Fruit fly (Drosophila melanogaster) whole organism, embryonic: ENCODE results near the gene CG31805.

Experiments
- Bteb2 ChIP-seq: fragments of 200-800 bp; sonication (Bioruptor generic); optimal IDR thresholded peaks from 2 replicates; lab custom pipeline; 2016; ENCODE audit warnings: missing biosample characterization, missing genetic modification characterization
- CG1024 ChIP-seq: fragments of 200-800 bp; sonication (Bioruptor generic); IDR thresholded peaks from 2 replicates; pipeline ENCODE4 v1.3.6; 2022; ENCODE audit warnings: missing biosample characterization, missing genetic modification characterization
- CG11560 ChIP-seq: fragments of 200-800 bp; sonication (Bioruptor generic); IDR thresholded peaks from 3 replicates; pipeline ENCODE4 v1.3.6; 2022; ENCODE audit warnings: missing biosample characterization, missing genetic modification characterization
- CG12769 ChIP-seq: fragments of 200-800 bp; sonication (Bioruptor generic); optimal IDR thresholded peaks from 2 replicates; lab custom pipeline; 2019; ENCODE audit warnings: missing biosample characterization, mild to moderate bottlenecking, missing genetic modification characterization, moderate library complexity
- CG15269 ChIP-seq: fragments of 200-800 bp; sonication (Bioruptor generic); optimal IDR thresholded peaks from 2 replicates; lab custom pipeline; 2018; ENCODE audit warnings: missing biosample characterization, mild to moderate bottlenecking, missing genetic modification characterization, moderate library complexity
- CG15479 ChIP-seq: fragments of 200-800 bp; sonication (Bioruptor generic); optimal IDR thresholded peaks from 3 replicates; lab custom pipeline; 2019; ENCODE audit warnings: missing biosample characterization, mild to moderate bottlenecking, missing genetic modification characterization, moderate library complexity
- CG18476 ChIP-seq: fragments of 200-800 bp; sonication (Bioruptor generic); optimal IDR thresholded peaks from 2 replicates; lab custom pipeline; 2016; ENCODE audit warnings: missing biosample characterization, mild to moderate bottlenecking, missing genetic modification characterization
- CG3281 ChIP-seq: fragments of 200-800 bp; sonication (Bioruptor generic); optimal IDR thresholded peaks from 3 replicates; lab custom pipeline; 2017; ENCODE audit warnings: missing biosample characterization, mild to moderate bottlenecking, missing genetic modification characterization
- CG33213 ChIP-seq: fragments of 200-800 bp; sonication (Bioruptor generic); optimal IDR thresholded peaks from 3 replicates; lab custom pipeline; 2016; ENCODE audit warnings: missing biosample characterization, missing genetic modification characterization
- CG3838 ChIP-seq: fragments of 200-800 bp; sonication (Bioruptor generic); optimal IDR thresholded peaks from 3 replicates; lab custom pipeline; 2016; ENCODE audit warnings: missing biosample characterization, missing genetic modification characterization
- CG4360 ChIP-seq: fragments of 200-800 bp; sonication (Bioruptor generic); IDR thresholded peaks from 2 replicates; pipeline ENCODE4 v1.3.6; 2022; ENCODE audit warnings: missing biosample characterization, missing genetic modification characterization
- CG5953 ChIP-seq: fragments of 200-800 bp; sonication (Bioruptor generic); IDR thresholded peaks from 2 replicates; pipeline ENCODE4 v1.3.6; 2022; ENCODE audit warnings: missing biosample characterization, missing genetic modification characterization
- CG6791 ChIP-seq: fragments of 200-800 bp; sonication (Bioruptor generic); IDR thresholded peaks from 3 replicates; pipeline ENCODE4 v1.3.6; 2022; ENCODE audit warnings: missing biosample characterization, missing genetic modification characterization; ENCODE audit not compliant: partially characterized antibody
- CG7745 ChIP-seq: fragments of 200-800 bp; sonication (Bioruptor generic); optimal IDR thresholded peaks from 2 replicates; lab custom pipeline; 2018; ENCODE audit warnings: missing biosample characterization, mild to moderate bottlenecking, missing genetic modification characterization, moderate library complexity
- CG7786 ChIP-seq: fragments of 200-800 bp; sonication (Bioruptor generic); optimal IDR thresholded peaks from 2 replicates; lab custom pipeline; 2016; ENCODE audit warnings: missing biosample characterization, missing genetic modification characterization
- CG7963 ChIP-seq: fragments of 200-800 bp; sonication (Bioruptor generic); IDR thresholded peaks from 3 replicates; pipeline ENCODE4 v1.3.6; 2022; ENCODE audit warnings: missing biosample characterization, missing genetic modification characterization; ENCODE audit not compliant: partially characterized antibody
- CG8478 ChIP-seq: fragments of >200 bp; optimal IDR thresholded peaks from 2 replicates; lab custom pipeline; 2018
- CkIIα-i1 ChIP-seq: fragments of 200-800 bp; sonication (Bioruptor generic); IDR thresholded peaks from 2 replicates; pipeline ENCODE4 v1.3.6; 2022; ENCODE audit warnings: missing biosample characterization, missing genetic modification characterization
- CoRest ChIP-seq: fragments of 200-800 bp; sonication (Bioruptor generic); optimal IDR thresholded peaks from 3 replicates; lab custom pipeline; 2018; ENCODE audit warnings: missing biosample characterization, mild to moderate bottlenecking, missing genetic modification characterization, moderate library complexity
- D ChIP-seq, 2 experiments: fragments of 200-800 bp in 1 of 2; fragments of >200 bp in 1 of 2; sonication (Bioruptor generic) in 1 of 2; optimal IDR thresholded peaks; 2 replicates in 1 of 2; 3 replicates in 1 of 2; lab custom pipeline; 2017; ENCODE audit warnings: mild to moderate bottlenecking in 1 of 2, missing biosample characterization in 1 of 2, missing genetic modification characterization in 1 of 2, missing genetic modification reagents in 1 of 2
- Dbx ChIP-seq: fragments of 200-800 bp; sonication (Bioruptor generic); IDR thresholded peaks from 3 replicates; pipeline ENCODE4 v1.3.6; 2022; ENCODE audit warnings: missing biosample characterization, missing genetic modification characterization
- HLH4C ChIP-seq: fragments of 200-800 bp; sonication (Bioruptor generic); IDR thresholded peaks from 3 replicates; pipeline ENCODE4 v1.3.6; 2022; ENCODE audit warnings: missing biosample characterization, missing genetic modification characterization; ENCODE audit not compliant: partially characterized antibody
- Hand ChIP-seq: fragments of 200-800 bp; sonication (Bioruptor generic); optimal IDR thresholded peaks from 2 replicates; lab custom pipeline; 2017; ENCODE audit warnings: mild to moderate bottlenecking, missing biosample characterization, missing genetic modification reagents, missing genetic modification characterization
- Hr51 ChIP-seq, 2 experiments: fragments of 200-800 bp; sonication (Bioruptor generic); optimal IDR thresholded peaks; 2 replicates in 1 of 2; 3 replicates in 1 of 2; lab custom pipeline; 2016 to 2018; ENCODE audit warnings: missing biosample characterization in 2 of 2, missing genetic modification characterization in 2 of 2, mild to moderate bottlenecking in 1 of 2, moderate library complexity in 1 of 2
- Kr ChIP-seq: fragments of 200-800 bp; sonication (Bioruptor generic); optimal IDR thresholded peaks from 2 replicates; lab custom pipeline; 2017; ENCODE audit warnings: missing biosample characterization, mild to moderate bottlenecking, missing genetic modification characterization
- Mes4 ChIP-seq: fragments of 200-800 bp; sonication (Bioruptor generic); optimal IDR thresholded peaks from 2 replicates; lab custom pipeline; 2016; ENCODE audit warnings: missing biosample characterization, missing genetic modification characterization
- NC2α ChIP-seq: fragments of 200-800 bp; sonication (Bioruptor generic); optimal IDR thresholded peaks from 2 replicates; lab custom pipeline; 2016; ENCODE audit warnings: missing biosample characterization, missing genetic modification characterization
- NK7.1 ChIP-seq: fragments of 200-800 bp; sonication (Bioruptor generic); optimal IDR thresholded peaks from 3 replicates; lab custom pipeline; 2016; ENCODE audit warnings: missing biosample characterization, missing genetic modification characterization
- Neu2 ChIP-seq: fragments of 200-800 bp; sonication (Bioruptor generic); optimal IDR thresholded peaks from 3 replicates; lab custom pipeline; 2016; ENCODE audit warnings: missing biosample characterization, missing genetic modification characterization, borderline replicate concordance
- Opbp ChIP-seq: fragments of 200-800 bp; sonication (Bioruptor generic); IDR thresholded peaks from 3 replicates; pipeline ENCODE4 v1.3.6; 2022; ENCODE audit warnings: missing biosample characterization, missing genetic modification characterization; ENCODE audit not compliant: partially characterized antibody
- Optix ChIP-seq: fragments of 200-800 bp; sonication (Bioruptor generic); IDR thresholded peaks from 3 replicates; pipeline ENCODE4 v1.3.6; 2022; ENCODE audit warnings: missing biosample characterization, missing genetic modification characterization
- Sry-δ ChIP-seq: fragments of 200-800 bp; sonication (Bioruptor generic); optimal IDR thresholded peaks from 2 replicates; lab custom pipeline; 2016; ENCODE audit warnings: missing biosample characterization, missing genetic modification characterization
- ac ChIP-seq: fragments of 200-800 bp; sonication (Bioruptor generic); optimal IDR thresholded peaks from 3 replicates; lab custom pipeline; 2017; ENCODE audit warnings: missing biosample characterization, mild to moderate bottlenecking, missing genetic modification characterization
- bab2 ChIP-seq: fragments of 200-800 bp; sonication (Bioruptor generic); optimal IDR thresholded peaks from 2 replicates; lab custom pipeline; 2016; ENCODE audit warnings: missing biosample characterization, missing genetic modification characterization
- cad ChIP-seq: fragments of >200 bp; optimal IDR thresholded peaks from 2 replicates; lab custom pipeline; 2017; ENCODE audit warnings: missing biosample characterization, missing genetic modification characterization
- dpn ChIP-seq, 2 experiments: fragments of 200-800 bp; sonication (Bioruptor generic); optimal IDR thresholded peaks; 3 replicates each; lab custom pipeline; 2016; ENCODE audit warnings: missing biosample characterization in 2 of 2, missing genetic modification characterization in 2 of 2
- fd3F ChIP-seq: fragments of 200-800 bp; sonication (Bioruptor generic); optimal IDR thresholded peaks from 2 replicates; lab custom pipeline; 2018; ENCODE audit warnings: missing biosample characterization, mild to moderate bottlenecking, missing genetic modification characterization, moderate library complexity
- ftz-f1 ChIP-seq: fragments of 200-800 bp; sonication (Bioruptor generic); optimal IDR thresholded peaks from 2 replicates; lab custom pipeline; 2016; ENCODE audit warnings: missing biosample characterization, missing genetic modification characterization
- gt ChIP-seq: fragments of 200-800 bp; sonication (Bioruptor generic); IDR thresholded peaks from 2 replicates; pipeline ENCODE4 v1.3.6; 2022; ENCODE audit warnings: missing biosample characterization, missing genetic modification characterization
- jumu ChIP-seq: fragments of 200-800 bp; sonication (Bioruptor generic); optimal IDR thresholded peaks from 3 replicates; lab custom pipeline; 2016; ENCODE audit warnings: missing biosample characterization, missing genetic modification characterization
- mirr ChIP-seq: fragments of 200-800 bp; sonication (Bioruptor generic); optimal IDR thresholded peaks from 3 replicates; lab custom pipeline; 2018; ENCODE audit warnings: missing biosample characterization, mild to moderate bottlenecking, missing genetic modification characterization
- otp ChIP-seq: fragments of 200-800 bp; sonication (Bioruptor generic); IDR thresholded peaks from 3 replicates; pipeline ENCODE4, ENCODE4 v1.3.6; 2022; ENCODE audit warnings: missing biosample characterization, missing genetic modification characterization
- prd ChIP-seq, 3 experiments: fragments of >200 bp in 2 of 3; fragments of 200-800 bp in 1 of 3; sonication (Bioruptor generic) in 1 of 3; optimal IDR thresholded peaks in 2 of 3; IDR thresholded peaks in 1 of 3; 2 replicates in 2 of 3; 3 replicates in 1 of 3; pipeline versions ENCODE4 v1.3.6 to Lab custom; 2017 to 2022; ENCODE audit warnings: missing biosample characterization in 1 of 3, missing genetic modification characterization in 1 of 3
- sim ChIP-seq: fragments of 200-800 bp; sonication (Bioruptor generic); IDR thresholded peaks from 2 replicates; pipeline ENCODE4 v1.3.6; 2022; ENCODE audit warnings: missing biosample characterization, missing genetic modification characterization
- slou ChIP-seq: fragments of 200-800 bp; sonication (Bioruptor generic); optimal IDR thresholded peaks from 3 replicates; lab custom pipeline; 2016; ENCODE audit warnings: missing biosample characterization, missing genetic modification characterization
- so ChIP-seq: fragments of 200-800 bp; sonication (Bioruptor generic); IDR thresholded peaks from 3 replicates; pipeline ENCODE4 v1.3.6; 2022; ENCODE audit warnings: missing biosample characterization, missing genetic modification characterization
- tin ChIP-seq: fragments of 200-800 bp; sonication (Bioruptor generic); optimal IDR thresholded peaks from 3 replicates; lab custom pipeline; 2016; ENCODE audit warnings: missing biosample characterization, missing genetic modification characterization
- trem ChIP-seq: fragments of 200-800 bp; optimal IDR thresholded peaks from 3 replicates; lab custom pipeline; 2019; ENCODE audit warnings: missing biosample characterization, mild to moderate bottlenecking, missing genetic modification characterization, moderate library complexity
- vfl ChIP-seq: fragments of 200-800 bp; sonication (Bioruptor generic); optimal IDR thresholded peaks from 2 replicates; lab custom pipeline; 2016; ENCODE audit warnings: missing biosample characterization, missing genetic modification characterization
- wek ChIP-seq: fragments of 200-800 bp; sonication (Bioruptor generic); optimal IDR thresholded peaks from 3 replicates; lab custom pipeline; 2018; ENCODE audit warnings: missing biosample characterization, mild to moderate bottlenecking, missing genetic modification characterization, moderate library complexity
- zfh2 ChIP-seq: fragments of 200-800 bp; sonication (Bioruptor generic); optimal IDR thresholded peaks from 2 replicates; lab custom pipeline; 2016; ENCODE audit warnings: missing biosample characterization, missing genetic modification characterization

The CG31805 gene

dm6 chr2L:16868897-16869324 is 31.4 kb downstream of the CG31805 start (continued):
- no peak for TF ChIP-seq slou (GFP tag; lab: Kevin White, UChicago)
- no peak for TF ChIP-seq CG7786 (GFP tag; lab: Kevin White, UChicago)
- no peak for TF ChIP-seq NK7.1 (GFP tag; lab: Kevin White, UChicago)
- no peak for TF ChIP-seq Kr
- no peak for TF ChIP-seq Mes4 (GFP tag; lab: Kevin White, UChicago)
- no peak for TF ChIP-seq zfh2 (GFP tag; lab: Kevin White, UChicago)
- TF ChIP-seq CG15269 (tag; lab: Kevin White, UChicago): peak; percentile 66
- no peak for TF ChIP-seq CG1024 (GFP tag; lab: Robert Waterston, UW)
- no peak for TF ChIP-seq CG18476 (GFP tag; lab: Kevin White, UChicago)
- TF ChIP-seq CG7745 (tag; lab: Kevin White, UChicago): no peak
- no peak for TF ChIP-seq CG7963 (GFP tag; lab: Robert Waterston, UW)
- peak in 1 of 2 experiments; percentile 79 for TF ChIP-seq Hr51 (GFP tag; optimal IDR thresholded peaks at IDR 0.05; lab: Kevin White, UChicago)
- no peak for TF ChIP-seq CG4360 (GFP tag; lab: Robert Waterston, UW)
- TF ChIP-seq otp: no peak
- TF ChIP-seq CG15479: no peak
- TF ChIP-seq bab2 (GFP tag; lab: Kevin White, UChicago): no peak
- peak; percentile 1 for TF ChIP-seq fd3F (GFP tag; lab: Kevin White, UChicago)
- TF ChIP-seq ftz-f1: no peak
- TF ChIP-seq vfl (GFP tag; lab: Kevin White, UChicago): no peak
- TF ChIP-seq CG5953 (GFP tag; lab: Robert Waterston, UW): no peak
- peak in 1 of 2 experiments; percentile 23 for TF ChIP-seq dpn (GFP tag; optimal IDR thresholded peaks at IDR 0.05; lab: Kevin White, UChicago)
- TF ChIP-seq Sry-δ (GFP tag; lab: Kevin White, UChicago): no peak
- TF ChIP-seq ac (GFP tag; lab: Kevin White, UChicago): no peak
- TF ChIP-seq CG3838 (GFP tag; lab: Kevin White, UChicago): no peak
- no peak for TF ChIP-seq Neu2 (GFP tag; lab: Kevin White, UChicago)
- TF ChIP-seq gt: no peak
- TF ChIP-seq Hand (GFP tag; lab: Kevin White, UChicago): no peak
- no peak for TF ChIP-seq CkIIα-i1
- TF ChIP-seq prd (optimal IDR thresholded peaks at IDR 0.05; lab: Kevin White, UChicago): no peak
- no peak for TF ChIP-seq prd (GFP tag; IDR thresholded peaks at IDR 0.05; lab: Robert Waterston, UW)
- TF ChIP-seq mirr (GFP tag; lab: Kevin White, UChicago): no peak
- no peak for TF ChIP-seq D (optimal IDR thresholded peaks at IDR 0.05; lab: Kevin White, UChicago)
- TF ChIP-seq D (GFP tag; optimal IDR thresholded peaks at IDR 0.05; lab: Kevin White, UChicago): peak; percentile 24
- TF ChIP-seq so (GFP tag; lab: Robert Waterston, UW): no peak; the same call in 2 of the 3 replicates
- TF ChIP-seq sim: no peak
- no peak for TF ChIP-seq wek (GFP tag; lab: Kevin White, UChicago)
- TF ChIP-seq tin (GFP tag; lab: Kevin White, UChicago): no peak
- TF ChIP-seq cad (GFP tag; lab: Kevin White, UChicago): no peak
- TF ChIP-seq CG6791 (GFP tag; lab: Robert Waterston, UW): no peak
- no peak; the same call in 2 of the 3 replicates for TF ChIP-seq Opbp (GFP tag; lab: Robert Waterston, UW)
- TF ChIP-seq Bteb2: no peak
- peak; percentile 89 for TF ChIP-seq CG12769 (tag; lab: Kevin White, UChicago)
- TF ChIP-seq jumu (GFP tag; lab: Kevin White, UChicago): no peak
- TF ChIP-seq Dbx (GFP tag; lab: Robert Waterston, UW): no peak
- no peak for TF ChIP-seq CG11560
- no peak for TF ChIP-seq trem
- TF ChIP-seq HLH4C (GFP tag; lab: Robert Waterston, UW): no peak
- TF ChIP-seq Optix (GFP tag; lab: Robert Waterston, UW): no peak
- TF ChIP-seq CoRest (tag; lab: Kevin White, UChicago): peak; percentile 67
- TF ChIP-seq CG33213 (GFP tag; lab: Kevin White, UChicago): no peak
- no peak for TF ChIP-seq NC2α
- peak; percentile 32 for TF ChIP-seq CG3281
- TF ChIP-seq CG8478 (lab: Kevin White, UChicago): no peak
